Worm (Caenorhabditis elegans) whole organism, L4 larva: Measurements from ENCODE around the gene twk-36.

Experiments
- D1046.2 ChIP-seq: fragments of 200-800 bp; sonication (Bioruptor generic); IDR thresholded peaks from 2 replicates; pipeline ENCODE4 v1.3.6; 2022; ENCODE audit warnings: missing genetic modification characterization, missing compliant biosample characterization
- F10B5.3 ChIP-seq: sonication (generic microtip); optimal IDR thresholded peaks from 2 replicates; lab custom pipeline; 2016; ENCODE audit warnings: mild to moderate bottlenecking, missing genetic modification characterization, missing compliant biosample characterization
- F26F4.8 ChIP-seq: fragments of 200-800 bp; sonication (Bioruptor generic); conservative IDR thresholded peaks from 2 replicates; pipeline ENCODE4 v1.3.6; 2022; ENCODE audit warnings: missing genetic modification characterization, missing compliant biosample characterization
- F37D6.2 ChIP-seq: sonication (generic microtip); optimal IDR thresholded peaks from 2 replicates; lab custom pipeline; 2016; ENCODE audit warnings: mild to moderate bottlenecking, missing genetic modification characterization, missing compliant biosample characterization
- F44E2.7 ChIP-seq: fragments of 200-800 bp; sonication (Bioruptor generic); IDR thresholded peaks from 2 replicates; pipeline ENCODE4 v2.1.2; 2022; ENCODE audit warnings: missing genetic modification characterization, missing compliant biosample characterization
- R02D3.7 ChIP-seq: fragments of 150-350 bp; sonication (generic microtip); optimal IDR thresholded peaks from 3 replicates; lab custom pipeline; 2014; ENCODE audit warnings: missing biosample characterization, missing genetic modification characterization
- Y105C5A.15 ChIP-seq: fragments of 200-800 bp; sonication (Bioruptor generic); IDR thresholded peaks from 2 replicates; pipeline ENCODE4 v1.3.6; 2022; ENCODE audit warnings: missing genetic modification characterization, missing compliant biosample characterization
- Y5F2A.4 ChIP-seq: fragments of 200-800 bp; sonication (Bioruptor generic); optimal IDR thresholded peaks from 2 replicates; lab custom pipeline; 2018; ENCODE audit warnings: mild to moderate bottlenecking, missing genetic modification characterization, missing compliant biosample characterization
- ZK546.5 ChIP-seq, 2 experiments: sonication (generic microtip); optimal IDR thresholded peaks; 2 replicates each; lab custom pipeline; 2017; ENCODE audit warnings: missing biosample characterization in 2 of 2, missing genetic modification characterization in 2 of 2
- attf-4 ChIP-seq: sonication (generic microtip); optimal IDR thresholded peaks from 3 replicates; lab custom pipeline; 2017; ENCODE audit warnings: missing biosample characterization, missing genetic modification characterization
- ceh-20 ChIP-seq: fragments of 200-800 bp; sonication (Bioruptor generic); IDR thresholded peaks from 2 replicates; pipeline ENCODE4 v1.3.6; 2022; ENCODE audit warnings: missing genetic modification reagents, missing genetic modification characterization, missing compliant biosample characterization
- cey-2 ChIP-seq: sonication (generic microtip); optimal IDR thresholded peaks from 3 replicates; lab custom pipeline; 2017; ENCODE audit warnings: missing genetic modification characterization, mild to moderate bottlenecking, missing compliant biosample characterization, antibody characterized with exemption, borderline replicate concordance; ENCODE audit not compliant: insufficient read depth
- daf-16 ChIP-seq, 3 experiments: sonication (generic microtip); optimal IDR thresholded peaks; 2 replicates each; lab custom pipeline; 2016 to 2017; ENCODE audit warnings: missing genetic modification characterization in 3 of 3, missing genetic modification reagents in 3 of 3, mild to moderate bottlenecking in 2 of 3, missing compliant biosample characterization in 2 of 3, missing biosample characterization in 1 of 3, moderate library complexity in 1 of 3
- daf-8 ChIP-seq: fragments of 200-800 bp; sonication (Bioruptor generic); IDR thresholded peaks from 2 replicates; pipeline ENCODE4 v1.3.6; 2022; ENCODE audit warnings: missing genetic modification characterization, missing compliant biosample characterization
- dmd-6 ChIP-seq: fragments of 200-800 bp; sonication (Bioruptor generic); IDR thresholded peaks from 2 replicates; pipeline ENCODE4 v1.3.6; 2022; ENCODE audit warnings: missing genetic modification reagents, missing genetic modification characterization, missing compliant biosample characterization
- dmd-9 ChIP-seq: fragments of 200-800 bp; sonication (Bioruptor generic); IDR thresholded peaks from 2 replicates; pipeline ENCODE4 v1.3.6; 2022; ENCODE audit warnings: missing genetic modification reagents, missing genetic modification characterization, missing compliant biosample characterization
- dve-1 ChIP-seq: sonication (generic microtip); optimal IDR thresholded peaks from 2 replicates; lab custom pipeline; 2017; ENCODE audit warnings: antibody characterized with exemption, mild to moderate bottlenecking, missing genetic modification characterization, missing compliant biosample characterization; ENCODE audit not compliant: insufficient read depth
- egl-27 ChIP-seq: sonication (generic microtip); optimal IDR thresholded peaks from 3 replicates; lab custom pipeline; 2017; ENCODE audit warnings: missing biosample characterization, missing genetic modification reagents, missing genetic modification characterization
- egl-43 ChIP-seq: fragments of 200-800 bp; sonication (Bioruptor generic); IDR thresholded peaks from 2 replicates; pipeline ENCODE4 v1.3.6; 2022; ENCODE audit warnings: missing genetic modification reagents, missing genetic modification characterization, missing compliant biosample characterization
- fkh-10 ChIP-seq: fragments of 150-350 bp; optimal IDR thresholded peaks from 2 replicates; lab custom pipeline; 2014; ENCODE audit warnings: missing biosample characterization, missing genetic modification reagents, missing genetic modification characterization
- gei-8 ChIP-seq: fragments of 200-800 bp; sonication (Bioruptor generic); optimal IDR thresholded peaks from 2 replicates; lab custom pipeline; 2018; ENCODE audit warnings: mild to moderate bottlenecking, missing genetic modification characterization, missing compliant biosample characterization
- hlh-11 ChIP-seq: fragments of 200-800 bp; sonication (Bioruptor generic); optimal IDR thresholded peaks from 2 replicates; lab custom pipeline; 2018; ENCODE audit warnings: mild to moderate bottlenecking, missing genetic modification characterization, missing compliant biosample characterization
- lin-29 ChIP-seq: fragments of 200-800 bp; sonication (Bioruptor generic); IDR thresholded peaks from 2 replicates; pipeline ENCODE4 v1.3.6; 2022; ENCODE audit warnings: missing genetic modification reagents, missing genetic modification characterization, missing compliant biosample characterization
- lin-39 ChIP-seq: fragments of 150-350 bp; optimal IDR thresholded peaks from 2 replicates; lab custom pipeline; 2014; ENCODE audit warnings: missing biosample characterization, missing genetic modification reagents, missing genetic modification characterization
- lir-3 ChIP-seq: sonication (generic microtip); optimal IDR thresholded peaks from 2 replicates; lab custom pipeline; 2016; ENCODE audit warnings: mild to moderate bottlenecking, missing genetic modification characterization, missing compliant biosample characterization
- mdt-29 ChIP-seq: fragments of 200-800 bp; sonication (Bioruptor generic); IDR thresholded peaks from 2 replicates; pipeline ENCODE4 v1.3.6; 2022; ENCODE audit warnings: missing genetic modification reagents, missing genetic modification characterization, missing compliant biosample characterization
- mes-2 ChIP-seq: sonication (generic microtip); optimal IDR thresholded peaks from 2 replicates; lab custom pipeline; 2016; ENCODE audit warnings: missing genotype, mild to moderate bottlenecking, missing genetic modification characterization, missing compliant biosample characterization; ENCODE audit not compliant: poor library complexity, severe bottlenecking
- mxl-2 ChIP-seq: fragments of 200-800 bp; sonication (Bioruptor generic); conservative IDR thresholded peaks from 2 replicates; pipeline ENCODE4 v1.3.6; 2022; ENCODE audit warnings: missing genetic modification reagents, missing genetic modification characterization, missing compliant biosample characterization
- nhr-102 ChIP-seq: sonication (generic microtip); optimal IDR thresholded peaks from 2 replicates; lab custom pipeline; 2016; ENCODE audit warnings: mild to moderate bottlenecking, missing genetic modification characterization, moderate library complexity, missing compliant biosample characterization
- nhr-237 ChIP-seq: sonication (generic microtip); optimal IDR thresholded peaks from 2 replicates; lab custom pipeline; 2017; ENCODE audit warnings: missing biosample characterization, missing genetic modification characterization
- nhr-25 ChIP-seq: sonication (generic microtip); optimal IDR thresholded peaks from 2 replicates; lab custom pipeline; 2017; ENCODE audit warnings: missing genetic modification characterization, mild to moderate bottlenecking, missing compliant biosample characterization, antibody characterized with exemption, moderate library complexity, borderline replicate concordance; ENCODE audit not compliant: insufficient read depth
- nhr-28 ChIP-seq: fragments of 150-350 bp; optimal IDR thresholded peaks from 2 replicates; lab custom pipeline; 2014; ENCODE audit warnings: missing biosample characterization, missing genetic modification characterization
- nhr-41 ChIP-seq: fragments of 200-800 bp; sonication (Bioruptor generic); IDR thresholded peaks from 2 replicates; pipeline ENCODE4 v1.3.6; 2022; ENCODE audit warnings: missing genetic modification reagents, missing genetic modification characterization, missing compliant biosample characterization
- nhr-48 ChIP-seq: sonication (generic microtip); optimal IDR thresholded peaks from 2 replicates; lab custom pipeline; 2016; ENCODE audit warnings: mild to moderate bottlenecking, missing genetic modification characterization, missing compliant biosample characterization
- nhr-77 ChIP-seq: fragments of 150-350 bp; optimal IDR thresholded peaks from 2 replicates; lab custom pipeline; 2014; ENCODE audit warnings: missing biosample characterization, missing genetic modification characterization
- pha-4 ChIP-seq, 2 experiments: fragments of 150-350 bp in 1 of 2; fragments of 200-800 bp in 1 of 2; sonication (Bioruptor generic) in 1 of 2; IDR thresholded peaks in 1 of 2; optimal IDR thresholded peaks in 1 of 2; 2 replicates each; pipeline versions ENCODE4 v1.3.6 to Lab custom; 2014 to 2022; ENCODE audit warnings: missing genetic modification characterization in 2 of 2, missing genetic modification reagents in 2 of 2, missing biosample characterization in 1 of 2, missing compliant biosample characterization in 1 of 2
- php-3 ChIP-seq: fragments of 200-800 bp; sonication (Bioruptor generic); IDR thresholded peaks from 2 replicates; pipeline ENCODE4 v1.3.6; 2022; ENCODE audit warnings: missing genetic modification reagents, missing genetic modification characterization, missing compliant biosample characterization
- pqm-1 ChIP-seq: sonication (generic microtip); optimal IDR thresholded peaks from 2 replicates; lab custom pipeline; 2017; ENCODE audit warnings: missing biosample characterization, missing genetic modification characterization
- rbr-2 ChIP-seq: sonication (generic microtip); optimal IDR thresholded peaks from 2 replicates; lab custom pipeline; 2016; ENCODE audit warnings: missing genotype, missing genetic modification characterization, missing compliant biosample characterization
- set-16 ChIP-seq: fragments of 200-800 bp; sonication (Bioruptor generic); IDR thresholded peaks from 2 replicates; pipeline ENCODE4 v1.3.6; 2022; ENCODE audit warnings: missing genetic modification reagents, missing genetic modification characterization, missing compliant biosample characterization
- skn-1 ChIP-seq: fragments of 150-350 bp; optimal IDR thresholded peaks from 2 replicates; lab custom pipeline; 2014; ENCODE audit warnings: missing biosample characterization, missing genetic modification characterization
- tra-1 ChIP-seq: fragments of 200-800 bp; sonication (Bioruptor generic); IDR thresholded peaks from 2 replicates; pipeline ENCODE4 v1.3.6; 2022; ENCODE audit warnings: missing genetic modification reagents, missing genetic modification characterization, missing compliant biosample characterization
- vab-7 ChIP-seq: fragments of 200-800 bp; sonication (Bioruptor generic); IDR thresholded peaks from 2 replicates; pipeline ENCODE4 v1.3.6; 2022; ENCODE audit warnings: missing genetic modification reagents, missing genetic modification characterization, missing compliant biosample characterization
- zfp-3 ChIP-seq: fragments of 200-800 bp; sonication (Bioruptor generic); conservative IDR thresholded peaks from 2 replicates; pipeline ENCODE4 v1.3.6; 2022; ENCODE audit warnings: missing genetic modification reagents, missing genetic modification characterization, missing compliant biosample characterization
- zip-11 ChIP-seq: fragments of 200-800 bp; sonication (Bioruptor generic); IDR thresholded peaks from 2 replicates; pipeline ENCODE4 v1.3.6; 2022; ENCODE audit warnings: missing genetic modification characterization, missing compliant biosample characterization
- ztf-11 ChIP-seq: fragments of 150-350 bp; optimal IDR thresholded peaks from 2 replicates; lab custom pipeline; 2014; ENCODE audit warnings: missing biosample characterization, missing genetic modification characterization
- ztf-7 ChIP-seq: fragments of 150-350 bp; optimal IDR thresholded peaks from 2 replicates; lab custom pipeline; 2014; ENCODE audit warnings: missing biosample characterization, missing genetic modification characterization

The twk-36 gene

ce11 chrV:17752340-17752739 is 5.5 kb upstream of the twk-36 start:
- TF ChIP-seq ceh-20 (GFP tag; lab: Robert Waterston, UW) = 0 out of 2 replicates have a peak, but pooled peaks have one; percentile 36
- peak; percentile 85 for TF ChIP-seq pqm-1 (tag; lab: Kevin White, UChicago)
- TF ChIP-seq dmd-6 (GFP tag; lab: Robert Waterston, UW) = peak; percentile 84
- TF ChIP-seq egl-43 = no peak
- peak; percentile 48; the same call in 1 of the 2 replicates for TF ChIP-seq tra-1 (GFP tag; lab: Robert Waterston, UW)
- peak; percentile 66 for TF ChIP-seq hlh-11 (tag; lab: Kevin White, UChicago)
- peak; percentile 38 for TF ChIP-seq nhr-48 (tag; lab: Kevin White, UChicago)
- no peak for TF ChIP-seq dmd-9 (GFP tag; lab: Robert Waterston, UW)
- TF ChIP-seq daf-16 (GFP tag; optimal IDR thresholded peaks at IDR 0.05; lab: Kevin White, UChicago) = no peak
- TF ChIP-seq daf-16 (tag; optimal IDR thresholded peaks at IDR 0.05; lab: Kevin White, UChicago) = peak; percentile 74
- TF ChIP-seq php-3 = 0 out of 2 replicates have a peak, but pooled peaks have one; percentile 49
- TF ChIP-seq rbr-2 (tag; lab: Kevin White, UChicago) = no peak
- no peak for TF ChIP-seq pha-4 (GFP tag; IDR thresholded peaks at IDR 0.05; lab: Robert Waterston, UW)
- TF ChIP-seq pha-4 (tag; optimal IDR thresholded peaks at IDR 0.05; lab: Kevin White, UChicago) = peak; percentile 62
- TF ChIP-seq nhr-28 (tag; lab: Kevin White, UChicago) = peak; percentile 92
- peak; percentile 41 for TF ChIP-seq nhr-77 (tag; lab: Kevin White, UChicago)
- no peak for TF ChIP-seq zfp-3 (GFP tag; lab: Robert Waterston, UW)
- peak; percentile 37 for TF ChIP-seq nhr-102 (tag; lab: Kevin White, UChicago)
- TF ChIP-seq dve-1 (tag; lab: Kevin White, UChicago) = peak; percentile 69

ce11 chrV:17749181-17749580 is 2.3 kb upstream of the twk-36 start, which contains the start of gene R12G8.1:
TSS of gene R12G8.1 (minus strand) at chrV:17749243.
- TF ChIP-seq vab-7 (GFP tag; lab: Robert Waterston, UW) = no peak
- no peak for TF ChIP-seq D1046.2 (GFP tag; lab: Robert Waterston, UW)
- TF ChIP-seq fkh-10 (GFP tag; lab: Kevin White, UChicago) = peak; percentile 88
- no peak for TF ChIP-seq zfp-3 (GFP tag; lab: Robert Waterston, UW)
- TF ChIP-seq Y5F2A.4 (GFP tag; lab: Kevin White, UChicago) = no peak
- TF ChIP-seq mxl-2 (GFP tag; lab: Robert Waterston, UW) = no peak
- no peak for TF ChIP-seq daf-8 (GFP tag; lab: Robert Waterston, UW)
- no peak for TF ChIP-seq F10B5.3 (tag; lab: Kevin White, UChicago)
- no peak for TF ChIP-seq egl-27 (tag; lab: Kevin White, UChicago)
- no peak for TF ChIP-seq gei-8 (GFP tag; lab: Kevin White, UChicago)
- no peak for TF ChIP-seq nhr-41
- TF ChIP-seq ZK546.5 (tag; optimal IDR thresholded peaks at IDR 0.05; lab: Kevin White, UChicago) = no peak
- no peak for TF ChIP-seq mdt-29
- no peak for TF ChIP-seq pha-4 (GFP tag; IDR thresholded peaks at IDR 0.05; lab: Robert Waterston, UW)
- TF ChIP-seq pha-4 (tag; optimal IDR thresholded peaks at IDR 0.05; lab: Kevin White, UChicago) = no peak
- TF ChIP-seq mes-2 (tag; lab: Kevin White, UChicago) = no peak
- TF ChIP-seq F37D6.2 (tag; lab: Kevin White, UChicago) = no peak
- no peak for TF ChIP-seq lin-39 (tag; lab: Kevin White, UChicago)
- no peak for TF ChIP-seq ztf-11
- peak; percentile 17 for TF ChIP-seq rbr-2 (tag; lab: Kevin White, UChicago)
- no peak for TF ChIP-seq nhr-237 (tag; lab: Kevin White, UChicago)
- no peak for TF ChIP-seq skn-1 (tag; lab: Kevin White, UChicago)
- no peak for TF ChIP-seq php-3
- TF ChIP-seq Y105C5A.15 (GFP tag; lab: Robert Waterston, UW) = no peak
- TF ChIP-seq F26F4.8 (GFP tag; lab: Robert Waterston, UW) = no peak
- TF ChIP-seq nhr-25 (tag; lab: Kevin White, UChicago) = no peak
- TF ChIP-seq lin-29 (GFP tag; lab: Robert Waterston, UW) = no peak
- TF ChIP-seq nhr-28 (tag; lab: Kevin White, UChicago) = no peak
- no peak for TF ChIP-seq cey-2 (tag; lab: Kevin White, UChicago)
- peak; percentile 49 for TF ChIP-seq set-16 (GFP tag; lab: Robert Waterston, UW)
- no peak for TF ChIP-seq F44E2.7 (GFP tag; lab: Robert Waterston, UW)
- no peak for TF ChIP-seq ztf-7 (tag; lab: Kevin White, UChicago)
- no peak for TF ChIP-seq lir-3 (tag; lab: Kevin White, UChicago)
- TF ChIP-seq R02D3.7 (tag; lab: Kevin White, UChicago) = no peak
- TF ChIP-seq zip-11 (GFP tag; lab: Robert Waterston, UW) = no peak
- TF ChIP-seq attf-4 (tag; lab: Kevin White, UChicago) = no peak
